Worm (Caenorhabditis elegans) whole organism, mixed stage, embryonic: Measurements from ENCODE around the gene aakb-1.

Experiments
- M03D4.4 ChIP-seq: sonication (generic microtip); optimal IDR thresholded peaks from 2 replicates; lab custom pipeline; 2017; ENCODE audit warnings: mild to moderate bottlenecking, missing genetic modification characterization, missing compliant biosample characterization
- blmp-1 ChIP-seq: fragments of 150-350 bp; optimal IDR thresholded peaks from 2 replicates; lab custom pipeline; 2014; ENCODE audit warnings: missing biosample characterization, missing genetic modification characterization
- ceh-43 ChIP-seq: fragments of 200-800 bp; sonication (Bioruptor generic); optimal IDR thresholded peaks from 2 replicates; lab custom pipeline; 2018; ENCODE audit warnings: mild to moderate bottlenecking, missing genetic modification characterization, moderate library complexity, missing compliant biosample characterization
- ces-1 ChIP-seq: fragments of 150-350 bp; optimal IDR thresholded peaks from 2 replicates; lab custom pipeline; 2014; ENCODE audit warnings: missing biosample characterization, missing genetic modification reagents, missing genetic modification characterization
- drap-1 ChIP-seq: fragments of 200-800 bp; sonication (Bioruptor generic); optimal IDR thresholded peaks from 3 replicates; lab custom pipeline; 2018; ENCODE audit warnings: mild to moderate bottlenecking, missing genetic modification characterization, missing compliant biosample characterization
- elt-1 ChIP-seq: sonication (generic microtip); optimal IDR thresholded peaks from 2 replicates; lab custom pipeline; 2017; ENCODE audit warnings: missing genetic modification characterization, mild to moderate bottlenecking, missing compliant biosample characterization, antibody characterized with exemption, moderate library complexity, borderline replicate concordance; ENCODE audit not compliant: insufficient read depth
- elt-3 ChIP-seq: fragments of 150-350 bp; optimal IDR thresholded peaks from 2 replicates; lab custom pipeline; 2014; ENCODE audit warnings: missing biosample characterization, missing genetic modification characterization
- flh-1 ChIP-seq: fragments of 200-800 bp; sonication (Bioruptor generic); optimal IDR thresholded peaks from 2 replicates; lab custom pipeline; 2018; ENCODE audit warnings: mild to moderate bottlenecking, missing genetic modification characterization, moderate library complexity, missing compliant biosample characterization
- ham-2 ChIP-seq: fragments of 200-800 bp; sonication (Bioruptor generic); optimal IDR thresholded peaks from 2 replicates; lab custom pipeline; 2018; ENCODE audit warnings: mild to moderate bottlenecking, missing genetic modification characterization, missing compliant biosample characterization
- hlh-1 ChIP-seq: fragments of 150-350 bp; optimal IDR thresholded peaks from 2 replicates; lab custom pipeline; 2014; ENCODE audit warnings: missing biosample characterization, missing genetic modification reagents, missing genetic modification characterization
- lin-13 ChIP-seq: fragments of 150-350 bp; optimal IDR thresholded peaks from 2 replicates; lab custom pipeline; 2014; ENCODE audit warnings: missing biosample characterization, missing genetic modification characterization
- lin-32 ChIP-seq: fragments of 200-800 bp; sonication (Bioruptor generic); optimal IDR thresholded peaks from 2 replicates; lab custom pipeline; 2018; ENCODE audit warnings: mild to moderate bottlenecking, missing genetic modification characterization, missing compliant biosample characterization
- lsy-2 ChIP-seq: fragments of 150-350 bp; optimal IDR thresholded peaks from 2 replicates; lab custom pipeline; 2014; ENCODE audit warnings: missing biosample characterization, missing genetic modification characterization
- mep-1 ChIP-seq: fragments of 150-350 bp; optimal IDR thresholded peaks from 2 replicates; lab custom pipeline; 2017; ENCODE audit warnings: missing biosample characterization, missing genetic modification reagents, missing genetic modification characterization, inconsistent platforms
- nhr-12 ChIP-seq: fragments of 150-350 bp; optimal IDR thresholded peaks from 2 replicates; lab custom pipeline; 2014; ENCODE audit warnings: missing biosample characterization, missing genetic modification characterization
- nhr-2 ChIP-seq: fragments of 150-350 bp; optimal IDR thresholded peaks from 2 replicates; lab custom pipeline; 2014; ENCODE audit warnings: missing biosample characterization, missing genetic modification characterization
- nhr-237 ChIP-seq: fragments of 150-350 bp; optimal IDR thresholded peaks from 2 replicates; lab custom pipeline; 2014; ENCODE audit warnings: missing biosample characterization, missing genetic modification characterization
- nhr-28 ChIP-seq: fragments of 150-350 bp; optimal IDR thresholded peaks from 2 replicates; lab custom pipeline; 2014; ENCODE audit warnings: missing biosample characterization, missing genetic modification characterization
- pha-4 ChIP-seq: fragments of 150-350 bp; optimal IDR thresholded peaks from 2 replicates; lab custom pipeline; 2018; ENCODE audit warnings: missing biosample characterization, missing genetic modification reagents, missing genetic modification characterization
- sem-2 ChIP-seq: fragments of 200-800 bp; sonication (Bioruptor generic); optimal IDR thresholded peaks from 2 replicates; lab custom pipeline; 2018; ENCODE audit warnings: mild to moderate bottlenecking, missing genetic modification characterization, missing compliant biosample characterization
- snpc-4 ChIP-seq: fragments of 150-350 bp; optimal IDR thresholded peaks from 2 replicates; lab custom pipeline; 2014; ENCODE audit warnings: missing biosample characterization, missing genetic modification characterization
- sptf-1 ChIP-seq: sonication (generic microtip); optimal IDR thresholded peaks from 2 replicates; lab custom pipeline; 2017; ENCODE audit warnings: mild to moderate bottlenecking, missing genetic modification characterization, moderate library complexity, missing compliant biosample characterization
- tbx-8 ChIP-seq: fragments of 200-800 bp; sonication (Bioruptor generic); optimal IDR thresholded peaks from 2 replicates; lab custom pipeline; 2018; ENCODE audit warnings: mild to moderate bottlenecking, missing genetic modification characterization, moderate library complexity, missing compliant biosample characterization
- unc-120 ChIP-seq: sonication (generic microtip); optimal IDR thresholded peaks from 2 replicates; lab custom pipeline; 2017; ENCODE audit warnings: missing genetic modification characterization, missing compliant biosample characterization; ENCODE audit not compliant: poor library complexity, severe bottlenecking
- unc-39 ChIP-seq: fragments of 150-350 bp; optimal IDR thresholded peaks from 2 replicates; lab custom pipeline; 2014; ENCODE audit warnings: missing biosample characterization, missing genetic modification characterization
- unc-62 ChIP-seq: fragments of 150-350 bp; optimal IDR thresholded peaks from 2 replicates; lab custom pipeline; 2014; ENCODE audit warnings: missing biosample characterization, missing genetic modification reagents, missing genetic modification characterization
- zip-8 ChIP-seq: fragments of 150-350 bp; optimal IDR thresholded peaks from 2 replicates; lab custom pipeline; 2014; ENCODE audit warnings: missing biosample characterization, missing genetic modification characterization

Gene aakb-1

ce11 chrX:13790532-13790931 lies 35.0 kb downstream of the aakb-1 start, which contains the start of gene ZK1086.3:
ZK1086.3 (plus strand) TSS chrX:13790832.
- TF ChIP-seq nhr-237 = no peak
- no peak for TF ChIP-seq unc-39 (tag; lab: Kevin White, UChicago)
- no peak for TF ChIP-seq nhr-2 (tag; lab: Kevin White, UChicago)
- no peak for TF ChIP-seq sptf-1 (tag; lab: Kevin White, UChicago)
- TF ChIP-seq zip-8 (tag; lab: Kevin White, UChicago) = no peak
- no peak for TF ChIP-seq ces-1 (GFP tag; lab: Kevin White, UChicago)
- no peak for TF ChIP-seq hlh-1 (tag; lab: Kevin White, UChicago)
- TF ChIP-seq mep-1 = no peak
- no peak for TF ChIP-seq blmp-1 (tag; lab: Kevin White, UChicago)
- no peak for TF ChIP-seq lsy-2
- TF ChIP-seq elt-1 (tag; lab: Kevin White, UChicago) = no peak
- TF ChIP-seq pha-4 (tag; lab: Kevin White, UChicago) = no peak
- TF ChIP-seq unc-62 (GFP tag; lab: Kevin White, UChicago) = no peak
- no peak for TF ChIP-seq snpc-4 (tag; lab: Kevin White, UChicago)
- TF ChIP-seq elt-3 (tag; lab: Kevin White, UChicago) = no peak
- TF ChIP-seq sem-2 = no peak

ce11 chrX:13793525-13793924 lies 38.0 kb downstream of the aakb-1 start, which contains the start of gene ZK1086.2:
ZK1086.2 (minus strand) TSS chrX:13793625.
- no peak for TF ChIP-seq ham-2 (GFP tag; lab: Kevin White, UChicago)
- TF ChIP-seq drap-1 (GFP tag; lab: Kevin White, UChicago) = no peak
- TF ChIP-seq nhr-237 = no peak
- no peak for TF ChIP-seq unc-120 (tag; lab: Kevin White, UChicago)
- no peak for TF ChIP-seq nhr-28
- TF ChIP-seq hlh-1 (tag; lab: Kevin White, UChicago) = no peak
- TF ChIP-seq tbx-8 (GFP tag; lab: Kevin White, UChicago) = no peak
- TF ChIP-seq lin-32 (GFP tag; lab: Kevin White, UChicago) = no peak
- TF ChIP-seq nhr-12 = no peak
- TF ChIP-seq sptf-1 (tag; lab: Kevin White, UChicago) = no peak
- TF ChIP-seq lin-13 (tag; lab: Kevin White, UChicago) = no peak
- no peak for TF ChIP-seq ceh-43
- no peak for TF ChIP-seq blmp-1 (tag; lab: Kevin White, UChicago)
- TF ChIP-seq nhr-2 (tag; lab: Kevin White, UChicago) = no peak
- no peak for TF ChIP-seq ces-1 (GFP tag; lab: Kevin White, UChicago)
- no peak for TF ChIP-seq unc-39 (tag; lab: Kevin White, UChicago)
- TF ChIP-seq elt-1 (tag; lab: Kevin White, UChicago) = no peak
- no peak for TF ChIP-seq mep-1
- no peak for TF ChIP-seq zip-8 (tag; lab: Kevin White, UChicago)
- TF ChIP-seq snpc-4 (tag; lab: Kevin White, UChicago) = no peak

- TF ChIP-seq M03D4.4 (tag; lab: Kevin White, UChicago) (no peak), flh-1 (GFP tag; lab: Kevin White, UChicago) (no peak), unc-120 (tag; lab: Kevin White, UChicago) (no peak), elt-3 (tag; lab: Kevin White, UChicago) (no peak), sptf-1 (tag; lab: Kevin White, UChicago) (no peak), unc-39 (tag; lab: Kevin White, UChicago) (no peak), drap-1 (GFP tag; lab: Kevin White, UChicago) (no peak), mep-1 (no peak)
Observed at ce11 chrX:13803246-13803645, 47.7 kb downstream of the aakb-1 start.
